Worm (Caenorhabditis elegans): ENCODE results near the gene cnt-2.

The cnt-2 gene

DNA sequence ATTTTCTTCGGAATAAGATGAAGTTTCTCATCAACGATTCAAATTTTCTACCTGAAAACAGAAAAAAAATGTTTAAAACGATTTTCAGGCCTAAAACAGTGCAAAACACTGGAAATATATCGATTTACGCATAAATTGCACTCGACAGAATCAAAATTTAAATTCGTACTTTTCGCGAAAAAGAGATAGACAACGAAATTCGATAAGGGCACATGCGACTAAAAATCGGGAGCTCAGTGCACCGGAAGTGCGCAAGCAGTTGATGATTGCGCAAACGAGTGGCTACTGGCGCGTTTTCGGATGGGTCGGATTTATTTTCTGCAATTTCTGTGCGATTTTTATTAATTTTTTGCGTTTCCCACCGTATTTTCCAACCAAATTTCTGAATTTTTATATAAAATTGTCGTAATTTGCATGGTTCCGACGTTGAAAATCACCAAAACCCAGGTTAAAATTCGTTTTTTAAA lies 52.2 kb downstream of the cnt-2 start, which contains the start of the genes Y39A1A.21 and Y39A1A.22 (continued):
- TF ChIP-seq lir-3 (tag; optimal IDR thresholded peaks at IDR 0.05; ENCODE audit: poor library complexity) (no peak), lsy-2 (tag; optimal IDR thresholded peaks at IDR 0.05) (peak; percentile 86 to 88), unc-62 (GFP tag; optimal IDR thresholded peaks at IDR 0.05) (no peak), efl-1 (optimal IDR thresholded peaks at IDR 0.05) (peak; percentile 84 to 86), efl-1 (GFP tag; optimal IDR thresholded peaks at IDR 0.05 in 1 of 2) (peak; percentile 80 to 98), nhr-77 (tag; optimal IDR thresholded peaks at IDR 0.05) (peak; percentile 84), ceh-90 (tag; optimal IDR thresholded peaks at IDR 0.05) (no peak), egl-13 (tag; optimal IDR thresholded peaks at IDR 0.05) (peak; percentile 64), swsn-7 (tag; optimal IDR thresholded peaks at IDR 0.05) (peak; percentile 86), pax-3 (tag; optimal IDR thresholded peaks at IDR 0.05) (peak; percentile 49)

ce11 chrIII:10707461-10707860 lies 52.6 kb downstream of the cnt-2 start, which contains the start of gene mrpl-12:
Gene mrpl-12 (plus strand): TSS chrIII:10707761.
- no peak for TF ChIP-seq isw-1 (GFP tag; IDR thresholded peaks at IDR 0.05)
- no peak for TF ChIP-seq mab-9 (GFP tag; IDR thresholded peaks at IDR 0.05)
- no peak for TF ChIP-seq skn-1 (tag; optimal IDR thresholded peaks at IDR 0.05)
- TF ChIP-seq hlh-17 (GFP tag; optimal IDR thresholded peaks at IDR 0.05; ENCODE audit: borderline replicate concordance) = no peak
- no peak for TF ChIP-seq egl-27 (tag; optimal IDR thresholded peaks at IDR 0.05)
- no peak for TF ChIP-seq jun-1 (tag; optimal IDR thresholded peaks at IDR 0.05)
- TF ChIP-seq rnt-1 (tag; optimal IDR thresholded peaks at IDR 0.05) = no peak
- TF ChIP-seq ceh-8 (GFP tag; optimal IDR thresholded peaks at IDR 0.05) = no peak
- TF ChIP-seq dpl-1 (GFP tag; optimal IDR thresholded peaks at IDR 0.05) = no peak
- TF ChIP-seq ceh-90 (tag; optimal IDR thresholded peaks at IDR 0.05) = no peak
- no peak for TF ChIP-seq nhr-77 (tag; optimal IDR thresholded peaks at IDR 0.05)
- TF ChIP-seq tbx-2 (tag; optimal IDR thresholded peaks at IDR 0.05) = no peak
- TF ChIP-seq lin-15B (tag; optimal IDR thresholded peaks at IDR 0.05) = no peak
- TF ChIP-seq Y116A8C.19 (tag; optimal IDR thresholded peaks at IDR 0.05; ENCODE audit: borderline replicate concordance) = no peak
- no peak for TF ChIP-seq dsc-1 (tag; optimal IDR thresholded peaks at IDR 0.05)
- no peak for TF ChIP-seq xbp-1 (tag; optimal IDR thresholded peaks at IDR 0.05)
- TF ChIP-seq irx-1 (tag; optimal IDR thresholded peaks at IDR 0.05) = no peak
- no peak for TF ChIP-seq C34B4.2 (tag; optimal IDR thresholded peaks at IDR 0.05)
- no peak for TF ChIP-seq nhr-19 (GFP tag; conservative IDR thresholded peaks at IDR 0.05)
- TF ChIP-seq efl-1 (optimal IDR thresholded peaks at IDR 0.05) = no peak
- TF ChIP-seq efl-1 (GFP tag; optimal IDR thresholded peaks at IDR 0.05 in 1 of 2) = no peak

- TF ChIP-seq unc-98 (GFP tag; IDR thresholded peaks at IDR 0.05) (no peak), unc-30 (tag; optimal IDR thresholded peaks at IDR 0.05) (no peak), hlh-17 (GFP tag; optimal IDR thresholded peaks at IDR 0.05; ENCODE audit: borderline replicate concordance) (no peak), ztf-11 (tag; optimal IDR thresholded peaks at IDR 0.05) (no peak), Y116A8C.19 (tag; optimal IDR thresholded peaks at IDR 0.05; ENCODE audit: borderline replicate concordance) (no peak), fos-1 (tag; optimal IDR thresholded peaks at IDR 0.05) (no peak), rnt-1 (tag; optimal IDR thresholded peaks at IDR 0.05) (no peak), ets-5 (GFP tag; IDR thresholded peaks at IDR 0.05) (no peak), egl-13 (tag; optimal IDR thresholded peaks at IDR 0.05) (no peak), ceh-88 (GFP tag; IDR thresholded peaks at IDR 0.05) (no peak), nhr-85 (tag) (no peak), mab-9 (GFP tag; IDR thresholded peaks at IDR 0.05) (no peak), swsn-7 (tag; optimal IDR thresholded peaks at IDR 0.05) (no peak), nhr-19 (GFP tag; conservative IDR thresholded peaks at IDR 0.05) (no peak), elt-3 (tag; optimal IDR thresholded peaks at IDR 0.05) (no peak), fkh-8 (tag; optimal IDR thresholded peaks at IDR 0.05) (no peak), nhr-11 (tag; optimal IDR thresholded peaks at IDR 0.05) (no peak), unc-86 (tag; optimal IDR thresholded peaks at IDR 0.05) (no peak), tlp-1 (tag; optimal IDR thresholded peaks at IDR 0.05) (no peak), egl-27 (tag; optimal IDR thresholded peaks at IDR 0.05) (no peak)
These were observed 53.7 kb downstream of the cnt-2 start for ce11 chrIII:10708484-10708883.
